Fruit fly (Drosophila melanogaster) whole organism, larva: ENCODE data around the gene ND-51.
A peak's percentile ranks its signal among the peaks of the same experiment; 100 is the strongest.

Source experiments
- noc ChIP-seq: fragments of 200-800 bp; sonication (Bioruptor generic); optimal IDR thresholded peaks from 3 replicates; lab custom pipeline; 2019; ENCODE audit warnings: missing biosample characterization, mild to moderate bottlenecking, missing genetic modification characterization, moderate library complexity

Gene ND-51

DNA sequence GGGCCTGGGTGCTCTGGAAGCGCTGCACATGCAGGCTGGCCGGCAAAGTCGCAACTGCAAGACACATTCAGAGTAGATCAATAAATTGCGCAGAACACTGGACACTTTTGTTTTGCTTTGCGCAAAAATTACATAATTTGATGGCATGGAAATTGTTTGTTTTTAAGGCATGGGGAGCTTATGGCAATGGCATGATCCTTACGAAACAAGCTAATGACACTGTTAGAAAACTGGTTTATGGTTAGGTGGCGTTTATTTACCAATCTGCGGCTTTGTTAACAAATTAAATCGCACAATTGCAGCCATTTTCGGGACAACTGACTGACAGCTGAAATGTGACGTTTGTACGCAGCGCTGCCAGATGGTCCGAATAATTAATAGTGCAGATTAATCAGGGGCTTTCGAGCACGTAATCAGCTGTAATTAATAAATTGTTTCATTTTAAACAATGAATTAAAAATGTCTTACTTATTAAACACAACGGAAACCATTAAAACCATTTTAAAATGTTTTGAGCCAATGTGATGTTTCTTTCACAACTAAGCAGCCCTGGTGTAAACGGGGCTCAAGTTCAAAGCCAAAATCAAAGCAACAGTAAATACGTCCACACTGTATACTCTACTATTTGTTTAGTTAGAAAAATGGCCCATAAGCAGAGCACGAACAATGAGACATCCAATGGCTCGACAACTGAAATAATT is at the start of gene ND-51, which contains the start of gene CG13994:
Gene ND-51 (minus strand): TSS at position 376 of the 701 bp plus-strand sequence.
Gene CG13994 (plus strand): TSS at position 608 of the 701 bp plus-strand sequence.
- TF ChIP-seq noc (tag; lab: Kevin White, UChicago): no peak

DNA sequence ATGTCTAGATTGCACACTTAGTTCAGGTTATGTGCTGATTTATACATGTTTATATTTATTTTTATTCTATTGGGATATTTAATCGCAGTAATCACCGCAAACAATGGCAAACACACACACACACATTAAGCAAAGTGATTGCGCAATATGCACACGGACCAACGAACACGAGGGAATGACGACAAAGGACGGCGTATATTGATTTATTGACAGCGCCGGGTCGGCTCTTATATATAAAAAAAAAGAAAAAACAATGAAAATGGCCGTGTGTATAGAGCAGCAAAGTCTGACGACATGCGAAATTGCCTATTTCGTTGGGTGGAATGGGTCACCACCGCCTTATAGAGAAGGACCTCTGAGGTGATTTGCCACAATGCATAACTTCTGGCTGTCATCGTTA is 48.2 kb upstream of the ND-51 start:
- TF ChIP-seq noc (tag; lab: Kevin White, UChicago): no peak

DNA sequence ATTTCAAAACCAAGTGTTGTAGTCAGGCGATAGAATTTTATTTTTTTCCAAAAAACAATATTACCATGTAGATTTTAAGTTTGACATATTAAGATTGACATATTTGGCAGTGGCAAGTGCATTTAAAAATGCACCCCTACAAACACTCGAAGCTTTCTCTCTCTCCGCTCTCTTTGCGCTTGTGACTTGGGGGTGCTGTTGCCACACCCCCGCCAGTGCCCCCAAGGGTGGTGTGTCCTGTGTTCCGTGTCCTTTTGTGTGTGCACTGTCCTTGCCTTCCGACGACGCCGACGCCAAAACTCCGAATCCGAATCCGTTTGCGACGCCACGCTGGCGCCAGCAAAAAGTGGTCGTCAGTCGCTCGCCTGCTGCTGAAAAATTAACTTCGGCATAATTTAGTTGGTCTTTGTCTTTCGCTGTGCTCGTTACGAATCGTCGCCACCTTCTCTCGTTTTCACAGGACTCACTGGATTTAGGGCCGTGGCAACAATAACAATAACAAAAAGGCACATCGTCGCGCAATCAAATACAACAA is 46.8 kb upstream of the ND-51 start:
- no peak for TF ChIP-seq noc (tag; lab: Kevin White, UChicago)

DNA sequence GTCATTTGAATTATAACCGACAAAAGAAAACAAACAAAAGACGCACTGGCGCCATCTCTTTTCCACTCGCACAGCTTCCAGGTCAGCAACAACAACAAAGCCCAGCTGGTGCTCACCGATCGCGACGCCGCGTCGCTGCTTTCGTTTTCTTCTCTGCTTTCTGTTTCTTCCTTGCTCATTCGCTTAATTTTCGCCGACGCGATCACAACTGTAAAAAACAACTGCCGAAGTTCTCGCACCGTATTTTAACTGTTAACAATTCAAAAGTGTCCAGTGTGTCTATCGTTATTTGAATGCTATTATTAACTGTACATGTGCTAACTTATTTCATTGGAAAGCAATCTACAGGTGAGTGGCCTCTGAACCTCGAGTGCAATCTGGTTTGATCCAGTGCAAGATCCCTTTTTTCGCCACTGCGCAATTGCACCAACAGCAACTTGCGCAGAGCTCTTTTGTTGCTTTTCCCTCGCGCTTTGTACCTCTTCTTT is 37.7 kb upstream of the ND-51 start, which contains the start of gene stai:
Gene stai (plus strand): TSS at position 176 of the 488 bp plus-strand sequence.
- TF ChIP-seq noc (tag; lab: Kevin White, UChicago): no peak

DNA sequence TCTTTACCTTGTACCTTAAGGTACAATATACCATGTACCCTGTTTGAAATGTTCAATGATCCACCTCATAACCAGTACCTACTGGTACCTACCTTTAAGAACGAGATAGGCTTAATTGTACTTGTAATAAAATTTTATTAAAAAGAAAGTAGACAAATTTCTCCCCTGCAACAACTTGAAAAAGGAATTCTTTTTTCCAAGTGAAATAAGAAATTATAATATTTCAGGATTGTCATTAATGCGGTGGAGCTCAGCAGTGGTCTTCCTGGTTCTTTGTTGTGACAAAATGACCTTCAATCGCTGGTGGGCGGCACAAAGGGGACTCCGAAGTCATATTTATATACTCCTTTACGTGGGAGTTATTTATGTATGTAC is 36.7 kb upstream of the ND-51 start:
- no peak for TF ChIP-seq noc (tag; lab: Kevin White, UChicago)

DNA sequence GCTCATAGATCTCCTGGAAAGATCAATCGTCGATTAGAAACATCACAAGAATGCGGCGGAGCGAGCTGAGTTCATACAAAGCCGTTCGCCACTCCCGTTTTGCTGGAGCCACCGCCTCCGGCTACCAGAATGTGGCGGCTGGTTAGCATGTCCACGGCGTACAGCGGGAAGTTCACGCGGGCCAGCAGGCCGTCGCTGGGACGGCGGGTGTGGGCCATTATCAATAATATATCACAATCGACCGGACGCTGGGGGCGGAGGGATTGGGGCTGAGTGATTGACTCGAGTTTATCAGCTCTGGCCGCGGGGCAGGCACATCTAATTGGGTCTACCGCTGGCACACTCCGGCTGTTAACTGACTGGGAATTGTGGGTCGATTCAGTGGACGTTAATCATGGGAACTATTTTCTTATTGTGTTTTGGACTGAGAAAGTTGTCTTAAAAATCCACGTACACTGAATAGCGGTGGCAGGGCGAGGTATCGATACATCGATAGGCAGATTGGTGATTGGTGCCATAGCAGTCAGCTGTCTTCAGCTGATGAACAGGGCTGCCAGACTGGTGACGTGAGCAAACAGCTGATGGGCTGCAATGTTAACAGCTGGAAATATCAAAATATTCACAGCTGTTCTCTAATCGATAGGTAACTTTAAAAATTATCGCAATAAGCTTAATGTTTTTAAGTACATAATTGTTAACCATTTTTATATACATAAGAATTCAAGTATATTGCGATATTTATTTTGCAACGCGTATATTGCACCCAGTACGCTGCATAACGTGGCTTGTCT is 36.1 kb upstream of the ND-51 start, which contains the start of gene CG9175:
Gene CG9175 (minus strand): TSS at position 488 of the 791 bp plus-strand sequence.
- TF ChIP-seq noc (tag; lab: Kevin White, UChicago): peak; percentile 56

DNA sequence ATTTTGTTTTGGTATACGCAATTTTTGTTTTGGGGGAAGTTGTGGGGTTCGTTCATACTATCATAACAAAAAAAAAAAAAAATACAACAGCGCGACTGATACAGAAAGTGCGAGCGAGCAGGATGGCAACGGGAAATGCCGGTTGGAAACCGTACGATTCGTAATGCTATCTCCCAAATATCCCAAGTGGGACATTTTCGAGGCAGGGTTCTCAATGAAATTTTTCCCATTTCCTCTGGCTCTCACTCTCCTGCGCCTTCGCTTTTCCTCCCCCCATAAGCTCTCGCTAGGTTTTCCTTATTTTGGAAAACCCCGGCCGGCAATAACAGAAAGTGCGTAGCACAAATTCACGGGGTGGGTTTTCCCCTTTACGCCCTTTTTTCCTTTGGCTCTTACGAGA is 29.7 kb upstream of the ND-51 start:
- no peak for TF ChIP-seq noc (tag; lab: Kevin White, UChicago)

DNA sequence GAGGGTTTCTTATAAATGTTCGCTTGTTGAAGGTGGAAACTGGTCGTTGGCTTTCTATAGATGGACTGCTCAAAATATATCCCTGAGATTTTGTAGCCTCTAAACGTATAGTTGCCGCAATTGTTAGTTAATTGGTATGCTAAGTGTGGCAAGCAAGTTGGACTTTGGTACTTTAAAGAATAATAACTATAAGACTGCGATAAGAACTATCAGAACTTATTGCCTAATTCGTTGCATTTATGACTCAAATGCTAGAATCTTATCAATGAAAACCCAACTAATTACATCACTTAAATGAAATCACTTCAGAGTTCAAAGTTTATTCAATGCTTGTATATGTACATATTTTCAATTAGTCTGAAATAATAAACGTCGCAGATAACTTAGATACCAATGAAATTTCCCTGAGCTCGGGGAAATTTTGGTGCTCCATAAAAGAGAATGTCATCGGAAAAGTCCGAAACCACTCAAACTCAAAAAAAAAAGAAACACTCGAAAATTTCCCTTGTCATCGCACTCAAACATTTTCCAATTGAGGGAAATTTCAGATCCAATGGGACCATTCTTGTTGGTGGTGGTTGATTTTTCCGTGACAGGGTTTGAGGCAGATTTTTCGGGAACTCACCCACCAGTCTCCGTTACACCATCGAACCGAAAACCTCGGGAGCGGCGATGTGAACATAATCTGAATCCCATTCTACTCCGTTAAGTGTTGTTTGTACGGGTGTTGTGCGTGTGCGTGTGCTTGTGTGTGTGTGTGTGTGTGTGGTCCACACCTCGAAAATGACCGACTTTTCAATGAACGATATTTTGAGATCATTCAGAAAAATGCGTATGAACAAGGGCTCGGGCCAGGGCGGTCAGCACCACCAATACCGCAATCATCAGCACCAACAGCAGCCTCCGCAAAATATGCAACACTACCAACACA is 28.5 kb upstream of the ND-51 start, which contains the start of gene CG45075:
Gene CG45075 (plus strand): TSS at position 627 of the 931 bp plus-strand sequence.
- TF ChIP-seq noc (tag; lab: Kevin White, UChicago): no peak

DNA sequence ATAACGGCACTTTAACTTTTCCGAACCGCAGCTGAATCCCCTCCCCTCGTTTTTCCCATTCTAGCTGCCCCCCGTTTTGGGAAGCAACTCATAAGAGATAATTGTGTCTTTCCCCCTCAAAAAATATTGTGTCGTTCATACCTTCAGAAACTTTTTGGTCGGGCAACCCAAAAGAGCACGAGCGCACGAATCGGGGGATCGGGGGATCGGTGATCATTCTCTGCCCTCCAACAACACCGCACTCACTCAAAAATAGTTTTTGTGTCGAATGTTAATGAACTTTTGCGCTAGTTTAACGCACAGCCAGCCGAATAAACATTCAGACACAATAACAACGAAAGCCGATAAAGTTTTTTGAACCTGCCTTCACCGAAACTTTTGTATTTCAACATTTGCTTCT is 27.8 kb upstream of the ND-51 start:
- peak; percentile 22 for TF ChIP-seq noc (tag; lab: Kevin White, UChicago)

DNA sequence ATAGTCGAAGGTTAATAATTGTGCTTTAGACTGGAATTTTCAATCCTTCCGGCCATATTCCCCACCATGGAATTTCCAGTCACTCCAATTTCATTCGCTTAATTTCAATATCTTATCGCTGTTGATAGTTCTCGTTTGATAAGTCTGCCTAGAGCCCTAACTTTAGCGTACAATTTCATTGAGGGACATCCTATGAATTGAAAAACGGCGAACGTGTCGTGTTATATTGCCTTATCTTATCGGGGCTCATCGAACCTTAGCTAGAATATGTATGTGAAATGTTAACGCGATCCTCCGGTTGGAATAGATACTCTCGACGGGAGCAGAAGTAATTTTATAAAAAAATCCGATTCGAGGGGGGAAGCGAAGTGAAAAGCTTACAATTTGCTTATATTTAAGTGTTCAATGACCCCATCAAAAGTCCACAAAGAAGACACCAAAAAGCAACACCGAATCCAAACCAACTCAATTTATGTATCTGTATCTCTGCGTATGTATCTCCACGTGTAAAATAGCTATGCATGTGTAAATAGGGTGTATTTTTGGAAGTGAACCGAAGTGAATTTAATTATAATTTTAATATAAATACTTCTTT is 27.1 kb upstream of the ND-51 start:
- TF ChIP-seq noc (tag; lab: Kevin White, UChicago): no peak

DNA sequence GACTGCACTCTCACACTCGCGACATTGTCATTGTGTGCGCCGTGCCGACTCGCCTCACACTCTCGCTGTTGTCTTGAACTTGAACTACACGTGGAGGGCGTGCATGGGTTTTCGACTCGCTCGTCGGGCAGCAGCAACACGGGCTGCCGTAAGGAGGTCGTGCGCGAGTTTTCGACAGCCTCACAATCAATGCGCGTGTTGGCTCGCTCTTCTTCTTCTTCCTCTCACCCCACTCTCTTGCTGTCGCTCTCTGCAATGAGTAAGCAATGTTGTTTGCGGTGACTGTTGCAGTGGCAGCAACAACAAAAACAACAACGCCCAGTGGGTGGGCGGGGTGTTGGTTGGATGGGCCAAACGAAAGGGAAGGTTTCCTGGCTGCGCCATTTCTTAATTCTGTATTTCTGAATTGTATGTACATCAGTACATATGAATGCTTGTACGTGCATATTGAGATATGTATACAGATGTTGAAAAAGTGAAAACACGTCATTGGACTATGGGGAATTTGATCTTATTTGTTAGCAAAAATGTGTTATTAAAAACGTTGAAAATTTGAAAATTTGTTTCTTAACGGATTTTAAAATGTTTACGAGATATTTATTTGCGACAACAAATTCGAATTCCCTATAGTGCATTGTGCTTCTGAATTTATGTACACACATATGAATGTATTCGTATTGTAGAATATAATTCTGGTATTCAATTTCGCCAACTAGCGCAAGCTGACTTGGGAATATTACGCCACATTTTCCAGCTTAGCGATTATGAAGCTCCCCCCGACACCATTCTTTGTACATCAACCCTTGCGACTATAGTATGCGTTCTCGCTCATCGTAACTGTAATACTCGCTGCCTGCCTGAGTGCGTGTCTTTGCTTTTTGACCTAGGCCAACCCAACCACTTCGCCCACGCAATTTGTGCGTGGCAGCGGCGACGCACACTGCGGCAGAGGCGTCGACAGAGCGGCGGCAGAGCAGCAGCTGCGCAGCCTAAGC is 26.1 kb upstream of the ND-51 start:
- peak; percentile 65 for TF ChIP-seq noc (tag; lab: Kevin White, UChicago)

DNA sequence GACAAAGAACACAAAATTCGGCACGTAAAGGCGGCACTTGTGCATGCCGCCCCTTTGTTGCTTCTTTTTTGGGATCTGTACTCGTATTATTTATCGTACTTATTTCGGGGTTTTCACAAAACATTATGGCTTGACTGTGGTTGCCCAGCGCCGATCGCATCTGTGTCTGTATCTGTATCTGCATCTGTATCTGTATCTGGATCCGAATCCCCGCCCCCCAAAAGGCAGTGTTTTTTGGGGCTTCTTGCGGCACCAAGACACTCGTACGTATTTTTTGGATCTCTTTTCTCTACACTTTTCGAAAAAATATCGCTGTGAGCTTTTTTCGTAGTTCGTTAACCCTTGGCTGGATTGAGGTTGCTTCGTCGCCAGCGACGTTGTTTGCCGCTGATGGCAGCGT is 25.1 kb upstream of the ND-51 start:
- TF ChIP-seq noc (tag; lab: Kevin White, UChicago): no peak

DNA sequence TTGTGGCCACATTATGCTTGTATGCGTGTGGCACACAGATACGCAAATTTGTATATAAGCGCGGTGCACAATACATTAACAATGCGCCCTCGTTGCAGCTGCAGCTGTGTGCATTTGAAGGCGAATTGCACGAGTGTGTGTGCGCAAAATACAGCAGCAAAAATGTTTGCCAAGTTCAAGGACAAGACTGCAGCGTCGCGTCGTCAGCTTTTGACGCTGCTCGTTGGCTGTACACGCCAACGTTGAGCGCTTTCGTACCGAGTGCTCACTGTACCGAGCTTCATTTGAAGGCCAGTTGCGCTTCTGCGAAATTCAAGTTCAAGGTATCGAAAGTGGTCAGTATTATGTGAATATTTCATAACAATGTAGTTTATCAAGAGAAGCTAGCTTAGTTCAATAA is 24.2 kb upstream of the ND-51 start:
- no peak for TF ChIP-seq noc (tag; lab: Kevin White, UChicago)
